Fruit fly (Drosophila melanogaster) Kc167 (cell line): ENCODE data around the gene Teh2.

Experiments used
- Myc ChIP-seq: fragments of >200 bp; optimal IDR thresholded peaks from 2 replicates; lab custom pipeline; 2017; ENCODE audit warnings: missing external identifiers
- Sin3A ChIP-seq: fragments of >200 bp; optimal IDR thresholded peaks from 2 replicates; lab custom pipeline; 2018; ENCODE audit warnings: missing external identifiers
- insv ChIP-seq: fragments of >200 bp; optimal IDR thresholded peaks from 3 replicates; lab custom pipeline; 2018; ENCODE audit warnings: missing external identifiers
- psq ChIP-seq: fragments of >200 bp; optimal IDR thresholded peaks from 2 replicates; lab custom pipeline; 2017; ENCODE audit warnings: missing external identifiers
- ttk ChIP-seq: sonication (Bioruptor generic); optimal IDR thresholded peaks from 2 replicates; lab custom pipeline; 2017; ENCODE audit warnings: missing external identifiers

- TF ChIP-seq psq (lab: Kevin White, UChicago): no peak
- no peak for TF ChIP-seq Myc (lab: Kevin White, UChicago)
- TF ChIP-seq Sin3A (lab: Kevin White, UChicago): no peak
- no peak for TF ChIP-seq insv
- TF ChIP-seq ttk: no peak
Measured at dm6 chr3L:4232227-4232626, 44.4 kb upstream of the Teh2 start.
